Worm (Caenorhabditis elegans) whole organism, early embryonic: ENCODE data around the gene srsx-34.
"Not testable (repeated sequence)": the region's sequence is repeated elsewhere in the genome, so short reads cannot be mapped to it uniquely, and the experiment has no call there.

Source experiments
- aly-1 ChIP-seq: sonication (generic microtip); optimal IDR thresholded peaks from 2 replicates; lab custom pipeline; 2016; ENCODE audit warnings: missing genetic modification characterization, missing compliant biosample characterization
- ama-1 ChIP-seq: fragments of 150-350 bp; optimal IDR thresholded peaks from 2 replicates; lab custom pipeline; 2014
- ceh-13 ChIP-seq: fragments of 200-800 bp; sonication (Bioruptor generic); optimal IDR thresholded peaks from 2 replicates; lab custom pipeline; 2018; ENCODE audit warnings: mild to moderate bottlenecking, missing genetic modification characterization, missing compliant biosample characterization
- ceh-36 ChIP-seq: sonication (generic microtip); optimal IDR thresholded peaks from 2 replicates; lab custom pipeline; 2016; ENCODE audit warnings: missing genetic modification characterization, inconsistent platforms, missing compliant biosample characterization
- ets-7 ChIP-seq: sonication (generic microtip); optimal IDR thresholded peaks from 2 replicates; lab custom pipeline; 2016; ENCODE audit warnings: missing genotype, missing genetic modification characterization, missing compliant biosample characterization
- flt-1 ChIP-seq: fragments of 200-800 bp; sonication (Bioruptor generic); IDR thresholded peaks from 2 replicates; pipeline ENCODE4 v1.3.6; 2022; ENCODE audit warnings: missing genetic modification characterization, missing compliant biosample characterization
- hmg-4 ChIP-seq: fragments of 200-800 bp; sonication (Bioruptor generic); optimal IDR thresholded peaks from 2 replicates; lab custom pipeline; 2018; ENCODE audit warnings: mild to moderate bottlenecking, missing genetic modification characterization, missing compliant biosample characterization
- hnd-1 ChIP-seq: sonication (generic microtip); optimal IDR thresholded peaks from 2 replicates; lab custom pipeline; 2016; ENCODE audit warnings: missing genetic modification characterization, missing compliant biosample characterization
- scrt-1 ChIP-seq: fragments of 200-800 bp; sonication (Bioruptor generic); IDR thresholded peaks from 2 replicates; pipeline ENCODE4 v1.3.6; 2022; ENCODE audit warnings: missing genetic modification characterization, missing compliant biosample characterization
- sea-1 ChIP-seq: fragments of 200-800 bp; sonication (Bioruptor generic); conservative IDR thresholded peaks from 2 replicates; pipeline ENCODE4 v1.3.6; 2022; ENCODE audit warnings: missing genetic modification characterization, missing compliant biosample characterization
- tra-4 ChIP-seq: sonication (generic microtip); optimal IDR thresholded peaks from 2 replicates; lab custom pipeline; 2017; ENCODE audit warnings: missing genetic modification characterization, missing compliant biosample characterization

DNA sequence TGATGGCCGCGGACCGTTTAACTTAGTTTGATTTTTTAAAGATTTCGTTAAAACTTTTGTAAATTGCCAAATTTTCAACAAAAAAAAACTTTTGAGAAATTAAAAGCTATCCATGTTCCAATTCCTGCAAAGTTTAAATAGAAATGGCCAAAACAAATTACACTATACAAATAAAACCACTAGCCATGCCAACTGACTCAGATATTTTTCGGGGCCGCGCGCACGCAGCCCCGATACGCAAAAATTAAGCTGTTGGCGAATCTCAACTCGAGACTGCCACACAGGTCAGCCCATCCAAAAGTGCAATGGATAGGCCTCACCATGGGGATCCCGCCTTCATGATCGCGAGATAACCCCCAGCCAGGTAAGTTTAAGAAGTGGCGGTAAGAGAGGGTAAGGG, 50.9 kb downstream of the srsx-34 start:
- not testable (repeated sequence) for TF ChIP-seq ceh-36; aly-1; flt-1 (GFP tag; lab: Robert Waterston, UW); ama-1 (lab: Kevin White, UChicago); hnd-1 (tag; lab: Kevin White, UChicago); scrt-1 (GFP tag; lab: Robert Waterston, UW); ceh-13 (GFP tag; lab: Kevin White, UChicago); ets-7 (tag; lab: Kevin White, UChicago); hmg-4 (GFP tag; lab: Kevin White, UChicago); tra-4 (tag; lab: Kevin White, UChicago)
- 0 out of 2 replicates have a peak, but pooled peaks have one; percentile 60 for TF ChIP-seq sea-1 (GFP tag; lab: Robert Waterston, UW)
